Fruit fly (Drosophila melanogaster): ENCODE measurements around the gene Polr3C.
"Not testable (repeated sequence)": the region's sequence is repeated elsewhere in the genome, so short reads cannot be mapped to it uniquely, and the experiment has no call there.

DNA sequence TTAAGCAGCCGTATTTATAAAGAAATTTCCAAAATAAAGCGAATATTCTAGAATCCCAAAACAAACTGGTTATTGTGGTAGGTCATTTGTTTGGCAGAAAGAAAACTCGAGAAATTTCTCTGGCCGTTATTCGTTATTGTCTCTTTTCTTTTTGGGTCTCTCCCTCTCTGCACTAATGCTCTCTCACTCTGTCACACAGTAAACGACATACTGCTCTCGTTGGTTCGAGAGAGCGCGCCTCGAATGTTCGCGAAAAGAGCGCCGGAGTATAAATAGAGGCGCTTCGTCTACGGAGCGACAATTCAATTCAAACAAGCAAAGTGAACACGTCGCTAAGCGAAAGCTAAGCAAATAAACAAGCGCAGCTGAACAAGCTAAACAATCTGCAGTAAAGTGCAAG is 45.3 kb downstream of the Polr3C start, which contains the start of gene Hsp70Bb:
- not testable (repeated sequence) for TF ChIP-seq psq (optimal IDR thresholded peaks at IDR 0.05); pan (optimal IDR thresholded peaks at IDR 0.05); usp (GFP tag; optimal IDR thresholded peaks at IDR 0.05); EcR (GFP tag; optimal IDR thresholded peaks at IDR 0.05); Dll (optimal IDR thresholded peaks at IDR 0.05)

Data from whole organism.